Fruit fly (Drosophila melanogaster) whole organism, adult: ENCODE results near the gene CG31431.

Source experiments
- CG14711 ChIP-seq: fragments of 200-800 bp; sonication (Bioruptor generic); optimal IDR thresholded peaks from 2 replicates; lab custom pipeline; 2018; ENCODE audit warnings: missing biosample characterization, mild to moderate bottlenecking, missing genetic modification characterization, moderate library complexity
- CG5204 ChIP-seq: fragments of 200-800 bp; sonication (Bioruptor generic); optimal IDR thresholded peaks from 2 replicates; lab custom pipeline; 2016; ENCODE audit warnings: missing biosample characterization, missing genetic modification characterization
- CG7045 ChIP-seq: fragments of 200-800 bp; sonication (Bioruptor generic); optimal IDR thresholded peaks from 2 replicates; lab custom pipeline; 2017; ENCODE audit warnings: missing biosample characterization, mild to moderate bottlenecking, missing genetic modification characterization
- Clk ChIP-seq: fragments of 200-800 bp; sonication (Bioruptor generic); optimal IDR thresholded peaks from 2 replicates; lab custom pipeline; 2017; ENCODE audit warnings: missing biosample characterization, missing genetic modification characterization
- Crg-1 ChIP-seq: fragments of 200-800 bp; sonication (Bioruptor generic); optimal IDR thresholded peaks from 2 replicates; lab custom pipeline; 2016; ENCODE audit warnings: missing biosample characterization, missing genetic modification characterization
- Hr96 ChIP-seq: fragments of 200-800 bp; sonication (Bioruptor generic); optimal IDR thresholded peaks from 2 replicates; lab custom pipeline; 2016; ENCODE audit warnings: missing biosample characterization, missing genetic modification characterization
- Mnt ChIP-seq: fragments of 200-800 bp; sonication (Bioruptor generic); optimal IDR thresholded peaks from 2 replicates; lab custom pipeline; 2016; ENCODE audit warnings: missing biosample characterization, mild to moderate bottlenecking, missing genetic modification characterization
- bab1 ChIP-seq: fragments of 200-800 bp; sonication (Bioruptor generic); optimal IDR thresholded peaks from 3 replicates; lab custom pipeline; 2019; ENCODE audit warnings: missing biosample characterization, mild to moderate bottlenecking, missing genetic modification characterization, moderate library complexity
- kay ChIP-seq: fragments of 200-800 bp; sonication (Bioruptor generic); peaks from one replicate; lab custom pipeline; 2016; ENCODE audit warnings: missing biosample characterization, missing genetic modification characterization, borderline replicate concordance
- ovo ChIP-seq: fragments of 200-800 bp; sonication (Bioruptor generic); optimal IDR thresholded peaks from 2 replicates; lab custom pipeline; 2016; ENCODE audit warnings: missing biosample characterization, missing genetic modification characterization
- tj ChIP-seq: fragments of 200-800 bp; sonication (Bioruptor generic); optimal IDR thresholded peaks from 3 replicates; lab custom pipeline; 2017; ENCODE audit warnings: missing biosample characterization, mild to moderate bottlenecking, missing genetic modification characterization, moderate library complexity
- toe ChIP-seq: fragments of 200-800 bp; sonication (Bioruptor generic); optimal IDR thresholded peaks from 2 replicates; lab custom pipeline; 2016; ENCODE audit warnings: missing biosample characterization, missing genetic modification characterization

DNA sequence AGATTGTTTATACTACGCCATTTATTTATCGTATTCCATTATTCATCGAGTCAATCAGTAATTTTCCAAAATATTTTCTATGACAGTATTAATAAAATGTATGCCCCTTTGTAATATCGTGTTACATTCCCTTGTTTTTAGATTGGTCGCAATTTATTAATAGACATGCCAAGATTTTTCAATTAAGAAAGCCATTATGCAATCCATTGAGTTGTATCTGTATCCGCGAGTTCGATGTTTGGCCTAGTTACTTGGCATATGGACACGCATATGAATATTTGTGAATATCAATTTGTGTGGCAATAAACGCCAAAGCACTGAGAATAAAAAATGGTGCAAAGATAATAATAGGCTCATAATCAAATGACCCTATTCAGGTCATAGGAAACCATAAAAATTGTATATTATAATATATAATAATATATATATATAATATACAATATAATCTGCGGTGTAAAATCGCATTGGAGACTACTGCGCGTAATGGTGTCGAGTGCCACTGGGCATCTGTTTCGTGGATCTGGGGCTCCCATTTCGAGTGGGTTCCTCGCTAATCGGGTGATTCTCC, 6.6 kb upstream of the CG31431 start:
- TF ChIP-seq Crg-1 (GFP tag; lab: Kevin White, UChicago) = no peak
- TF ChIP-seq CG7045 (GFP tag; lab: Kevin White, UChicago) = no peak
- TF ChIP-seq toe (GFP tag; lab: Kevin White, UChicago) = no peak
- TF ChIP-seq kay (GFP tag; lab: Kevin White, UChicago) = no peak
- no peak for TF ChIP-seq ovo (GFP tag; lab: Kevin White, UChicago)
- no peak for TF ChIP-seq Hr96 (GFP tag; lab: Kevin White, UChicago)
- no peak for TF ChIP-seq Mnt (GFP tag; lab: Kevin White, UChicago)
- TF ChIP-seq Clk (GFP tag; lab: Kevin White, UChicago) = no peak
- no peak for TF ChIP-seq tj (GFP tag; lab: Kevin White, UChicago)
- TF ChIP-seq CG14711 = no peak
- TF ChIP-seq CG5204 = no peak
- TF ChIP-seq bab1 (GFP tag; lab: Kevin White, UChicago) = no peak
